Fruit fly (Drosophila melanogaster) whole organism: ENCODE results near the gene CCKLR-17D1.

Experiments
- CG8478 ChIP-seq: fragments of >200 bp; optimal IDR thresholded peaks from 2 replicates; lab custom pipeline; 2018; ENCODE audit warnings: inconsistent platforms
- Dll ChIP-seq: fragments of >200 bp; optimal IDR thresholded peaks from 2 replicates; lab custom pipeline; 2017
- EcR ChIP-seq, 2 experiments: fragments of >200 bp; optimal IDR thresholded peaks; 2 replicates each; lab custom pipeline; 2017; ENCODE audit warnings: missing biosample characterization in 2 of 2, missing genetic modification characterization in 2 of 2, missing genetic modification reagents in 2 of 2
- pan ChIP-seq: fragments of >200 bp; optimal IDR thresholded peaks from 2 replicates; lab custom pipeline; 2017
- psq ChIP-seq: fragments of >200 bp; optimal IDR thresholded peaks from 2 replicates; lab custom pipeline; 2017
- usp ChIP-seq: fragments of >200 bp; optimal IDR thresholded peaks from 2 replicates; lab custom pipeline; 2017; ENCODE audit warnings: missing biosample characterization, missing genetic modification characterization, mixed read lengths

CCKLR-17D1 gene

dm6 chrX:18726270-18726669 is at the start of gene CCKLR-17D1:
CCKLR-17D1 (minus strand) TSS chrX:18726572.
- TF ChIP-seq pan (no peak), usp (GFP tag; lab: Kevin White, UChicago) (no peak), Dll (no peak), CG8478 (lab: Kevin White, UChicago) (no peak), psq (no peak)

- TF ChIP-seq EcR (GFP tag; optimal IDR thresholded peaks at IDR 0.05; lab: Kevin White, UChicago) (no peak), usp (GFP tag; lab: Kevin White, UChicago) (no peak), psq (no peak), Dll (no peak), pan (no peak), CG8478 (lab: Kevin White, UChicago) (no peak)
These were observed 49.6 kb upstream of the CCKLR-17D1 start for dm6 chrX:18775839-18776538.

dm6 chrX:18774818-18775343 is 48.5 kb upstream of the CCKLR-17D1 start, which contains the start of gene CG6891:
CG6891 (plus strand) TSS chrX:18775228.
- TF ChIP-seq EcR (GFP tag; optimal IDR thresholded peaks at IDR 0.05; lab: Kevin White, UChicago) (no peak), CG8478 (lab: Kevin White, UChicago) (no peak), pan (no peak), usp (GFP tag; lab: Kevin White, UChicago) (no peak), Dll (no peak), psq (no peak)

DNA sequence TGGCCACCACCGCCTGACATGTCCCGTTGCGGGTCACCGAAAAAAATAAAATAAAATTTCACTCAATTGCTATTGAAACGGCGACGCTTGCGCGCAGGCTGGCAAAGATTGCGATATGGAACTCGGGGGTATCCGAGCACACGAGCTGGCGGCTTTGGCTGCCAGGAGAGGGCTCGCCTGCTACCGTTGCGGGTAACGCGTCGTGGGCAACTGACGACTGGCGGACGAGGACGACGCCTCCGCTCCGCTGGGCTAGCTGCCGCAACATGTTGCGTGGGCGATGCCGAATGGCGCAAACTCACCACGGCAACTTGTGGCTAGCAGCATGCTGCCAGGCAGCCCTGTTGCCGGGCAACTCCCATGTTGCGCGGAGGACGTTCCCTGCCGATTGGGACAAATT is 47.4 kb upstream of the CCKLR-17D1 start, which contains the start of gene CCKLR-17D3:
Gene CCKLR-17D3 (minus strand): TSS at position 211 of the 400 bp plus-strand sequence.
- no peak for TF ChIP-seq Dll
- TF ChIP-seq usp (GFP tag; lab: Kevin White, UChicago): no peak
- TF ChIP-seq CG8478 (lab: Kevin White, UChicago): no peak
- TF ChIP-seq EcR (GFP tag; optimal IDR thresholded peaks at IDR 0.05; lab: Kevin White, UChicago): no peak
- no peak for TF ChIP-seq psq

- TF ChIP-seq Dll (no peak), psq (no peak), CG8478 (lab: Kevin White, UChicago) (no peak), usp (GFP tag; lab: Kevin White, UChicago) (no peak), pan (no peak), EcR (GFP tag; optimal IDR thresholded peaks at IDR 0.05; lab: Kevin White, UChicago) (no peak)
These were observed 45.6 kb upstream of the CCKLR-17D1 start for dm6 chrX:18771995-18772394.

dm6 chrX:18771356-18771755 is 45.0 kb upstream of the CCKLR-17D1 start:
- TF ChIP-seq CG8478 (lab: Kevin White, UChicago): no peak
- TF ChIP-seq EcR (GFP tag; optimal IDR thresholded peaks at IDR 0.05; lab: Kevin White, UChicago): no peak
- TF ChIP-seq usp (GFP tag; lab: Kevin White, UChicago): no peak
- no peak for TF ChIP-seq Dll
- no peak for TF ChIP-seq pan
- TF ChIP-seq psq: no peak

- TF ChIP-seq EcR (GFP tag; optimal IDR thresholded peaks at IDR 0.05; lab: Kevin White, UChicago) (no peak), CG8478 (lab: Kevin White, UChicago) (no peak), usp (GFP tag; lab: Kevin White, UChicago) (no peak), pan (no peak), psq (no peak), Dll (no peak)
These were observed 21.8 kb upstream of the CCKLR-17D1 start, which contains the start of gene CG12609 for dm6 chrX:18748206-18748605. CG12609 (minus strand) TSS chrX:18748306.

- TF ChIP-seq EcR (GFP tag; optimal IDR thresholded peaks at IDR 0.05; lab: Kevin White, UChicago) (no peak), Dll (no peak), usp (GFP tag; lab: Kevin White, UChicago) (no peak)
These were observed 13.4 kb upstream of the CCKLR-17D1 start, which contains the start of gene CG6873 for dm6 chrX:18739795-18740194. CG6873 (minus strand) TSS chrX:18739895.

- TF ChIP-seq EcR (GFP tag; optimal IDR thresholded peaks at IDR 0.05; lab: Kevin White, UChicago) (no peak), psq (no peak), CG8478 (lab: Kevin White, UChicago) (no peak), usp (GFP tag; lab: Kevin White, UChicago) (no peak), Dll (no peak), pan (no peak)
These were observed 800 bp downstream of the CCKLR-17D1 start, which contains the start of gene CG42302 for dm6 chrX:18725572-18725971. CG42302 (minus strand) TSS chrX:18725672.

DNA sequence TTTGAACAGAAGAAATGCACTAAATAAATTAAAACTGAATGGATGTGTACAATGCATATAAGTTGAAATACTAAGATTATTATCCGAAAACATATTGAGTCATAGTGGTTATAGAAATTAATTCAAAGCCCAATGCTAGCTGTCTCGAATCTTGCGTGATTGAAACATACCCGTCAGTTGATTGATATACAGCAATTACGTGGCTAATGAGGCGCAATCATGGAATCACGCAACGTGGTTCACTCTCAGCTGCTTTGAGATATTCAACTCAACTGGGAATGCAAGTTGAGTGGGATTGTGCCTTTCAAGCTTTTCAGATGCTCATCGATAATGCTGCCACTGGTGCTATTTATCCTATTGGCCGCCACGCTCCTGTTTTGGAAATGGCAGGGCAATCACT is 16.8 kb downstream of the CCKLR-17D1 start, which contains the start of gene Cyp308a1:
Gene Cyp308a1 (plus strand): TSS at position 301 of the 400 bp plus-strand sequence.
- TF ChIP-seq pan (no peak), psq (no peak), Dll (no peak), EcR (GFP tag; optimal IDR thresholded peaks at IDR 0.05; lab: Kevin White, UChicago) (no peak), CG8478 (lab: Kevin White, UChicago) (no peak), usp (GFP tag; lab: Kevin White, UChicago) (no peak)

dm6 chrX:18703875-18704274 is 22.5 kb downstream of the CCKLR-17D1 start:
- TF ChIP-seq EcR (GFP tag; optimal IDR thresholded peaks at IDR 0.05; lab: Kevin White, UChicago) (no peak), pan (no peak), usp (GFP tag; lab: Kevin White, UChicago) (no peak), Dll (no peak), psq (no peak), CG8478 (lab: Kevin White, UChicago) (no peak)

dm6 chrX:18702245-18702644 is 24.1 kb downstream of the CCKLR-17D1 start:
- TF ChIP-seq EcR (GFP tag; optimal IDR thresholded peaks at IDR 0.05; lab: Kevin White, UChicago) (no peak), pan (no peak), Dll (no peak), usp (GFP tag; lab: Kevin White, UChicago) (no peak)

DNA sequence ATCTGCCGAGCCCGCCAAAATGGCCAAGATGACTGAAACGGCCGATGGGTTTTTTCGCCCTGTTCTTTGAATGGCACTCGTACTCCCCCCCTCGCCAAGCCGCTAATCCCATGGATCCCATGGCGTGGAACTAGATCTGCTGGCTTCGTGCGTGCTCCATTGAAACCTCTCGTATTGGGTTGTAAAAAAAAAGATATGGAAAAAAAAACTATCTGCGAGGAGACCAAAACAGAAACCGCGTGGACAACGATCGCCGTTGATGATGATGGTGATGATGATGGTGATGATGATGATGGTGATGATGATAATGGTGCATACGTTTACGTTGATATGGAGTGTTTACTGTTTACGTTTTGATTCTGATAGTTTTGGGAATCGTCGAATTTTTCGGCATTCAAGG is 24.6 kb downstream of the CCKLR-17D1 start:
- no peak for TF ChIP-seq psq
- TF ChIP-seq Dll: no peak
- no peak for TF ChIP-seq CG8478 (lab: Kevin White, UChicago)
- no peak for TF ChIP-seq usp (GFP tag; lab: Kevin White, UChicago)
- no peak for TF ChIP-seq EcR (GFP tag; optimal IDR thresholded peaks at IDR 0.05; lab: Kevin White, UChicago)
- no peak for TF ChIP-seq pan
